Fruit fly (Drosophila melanogaster) whole organism, embryonic: ENCODE data around the gene Qsox2.

Experiments used
- Atf-2 ChIP-seq: fragments of 200-800 bp; sonication (Bioruptor generic); optimal IDR thresholded peaks from 2 replicates; lab custom pipeline; 2016; ENCODE audit warnings: missing biosample characterization, missing genetic modification characterization
- CG10565 ChIP-seq: fragments of 200-800 bp; sonication (Bioruptor generic); optimal IDR thresholded peaks from 3 replicates; lab custom pipeline; 2016; ENCODE audit warnings: missing biosample characterization, mild to moderate bottlenecking, missing genetic modification characterization
- CG12219 ChIP-seq: fragments of 200-800 bp; sonication (Bioruptor generic); optimal IDR thresholded peaks from 3 replicates; lab custom pipeline; 2018; ENCODE audit warnings: missing biosample characterization, mild to moderate bottlenecking, missing genetic modification characterization
- CG12942 ChIP-seq: fragments of 200-800 bp; sonication (Bioruptor generic); optimal IDR thresholded peaks from 3 replicates; lab custom pipeline; 2016; ENCODE audit warnings: missing biosample characterization, missing genetic modification characterization
- CG14014 ChIP-seq: fragments of 200-800 bp; sonication (Bioruptor generic); IDR thresholded peaks from 2 replicates; pipeline ENCODE4 v1.3.6; 2022; ENCODE audit warnings: missing biosample characterization, missing genetic modification characterization
- CG1602 ChIP-seq: fragments of 200-800 bp; sonication (Bioruptor generic); optimal IDR thresholded peaks from 3 replicates; lab custom pipeline; 2016; ENCODE audit warnings: missing biosample characterization, missing genetic modification characterization
- CG16779 ChIP-seq: fragments of 200-800 bp; sonication (Bioruptor generic); IDR thresholded peaks from 2 replicates; pipeline ENCODE4 v1.3.6; 2022; ENCODE audit warnings: missing biosample characterization, missing genetic modification characterization
- CG17328 ChIP-seq: fragments of 200-800 bp; sonication (Bioruptor generic); IDR thresholded peaks from 2 replicates; pipeline ENCODE4 v1.3.6; 2022; ENCODE audit warnings: missing biosample characterization, missing genetic modification characterization
- CG17802 ChIP-seq: fragments of 200-800 bp; sonication (Bioruptor generic); optimal IDR thresholded peaks from 2 replicates; lab custom pipeline; 2018; ENCODE audit warnings: missing biosample characterization, mild to moderate bottlenecking, missing genetic modification characterization, moderate library complexity
- CG17829 ChIP-seq: fragments of 200-800 bp; optimal IDR thresholded peaks from 2 replicates; lab custom pipeline; 2019; ENCODE audit warnings: missing biosample characterization, mild to moderate bottlenecking, missing genetic modification characterization, moderate library complexity
- CG18011 ChIP-seq: fragments of 200-800 bp; sonication (Bioruptor generic); optimal IDR thresholded peaks from 2 replicates; lab custom pipeline; 2017; ENCODE audit warnings: missing biosample characterization, missing genetic modification characterization, mild to moderate bottlenecking, moderate library complexity, missing genotype
- CG1832 ChIP-seq: fragments of 200-800 bp; sonication (Bioruptor generic); optimal IDR thresholded peaks from 2 replicates; lab custom pipeline; 2017; ENCODE audit warnings: missing biosample characterization, mild to moderate bottlenecking, missing genetic modification characterization, inconsistent platforms
- CG2116 ChIP-seq: fragments of 200-800 bp; sonication (Bioruptor generic); optimal IDR thresholded peaks from 3 replicates; lab custom pipeline; 2018; ENCODE audit warnings: missing biosample characterization, mild to moderate bottlenecking, missing genetic modification characterization
- CG30403 ChIP-seq: fragments of 200-800 bp; sonication (Bioruptor generic); optimal IDR thresholded peaks from 3 replicates; lab custom pipeline; 2016; ENCODE audit warnings: missing biosample characterization, missing genetic modification characterization
- CG32767 ChIP-seq: fragments of 200-800 bp; sonication (Bioruptor generic); IDR thresholded peaks from 2 replicates; pipeline ENCODE4 v1.3.6; 2022; ENCODE audit warnings: missing biosample characterization, missing genetic modification characterization
- CG33557 ChIP-seq: fragments of 200-800 bp; sonication (Bioruptor generic); optimal IDR thresholded peaks from 2 replicates; lab custom pipeline; 2019; ENCODE audit warnings: missing biosample characterization, mild to moderate bottlenecking, missing genetic modification characterization, moderate library complexity
- CG3995 ChIP-seq: fragments of 200-800 bp; sonication (Bioruptor generic); optimal IDR thresholded peaks from 3 replicates; lab custom pipeline; 2016; ENCODE audit warnings: missing biosample characterization, missing genetic modification characterization
- CG4617 ChIP-seq: fragments of 200-800 bp; sonication (Bioruptor generic); optimal IDR thresholded peaks from 3 replicates; lab custom pipeline; 2016; ENCODE audit warnings: missing biosample characterization, missing genetic modification characterization, borderline replicate concordance
- CG6654 ChIP-seq: fragments of 200-800 bp; sonication (Bioruptor generic); optimal IDR thresholded peaks from 2 replicates; lab custom pipeline; 2017; ENCODE audit warnings: missing biosample characterization, mild to moderate bottlenecking, missing genetic modification characterization
- CG7963 ChIP-seq: fragments of 200-800 bp; sonication (Bioruptor generic); IDR thresholded peaks from 3 replicates; pipeline ENCODE4 v1.3.6; 2022; ENCODE audit warnings: missing biosample characterization, missing genetic modification characterization; ENCODE audit not compliant: partially characterized antibody
- CG9437 ChIP-seq: fragments of 200-800 bp; sonication (Bioruptor generic); optimal IDR thresholded peaks from 2 replicates; lab custom pipeline; 2018; ENCODE audit warnings: missing biosample characterization, mild to moderate bottlenecking, missing genetic modification characterization
- CTCF ChIP-seq: fragments of 200-800 bp; sonication (Bioruptor generic); optimal IDR thresholded peaks from 2 replicates; lab custom pipeline; 2017; ENCODE audit warnings: missing biosample characterization, mild to moderate bottlenecking, missing genetic modification characterization, moderate library complexity
- Dfd ChIP-seq, 2 experiments: fragments of >200 bp; optimal IDR thresholded peaks; 2 replicates each; lab custom pipeline; 2017; ENCODE audit warnings: missing biosample characterization in 2 of 2, missing genetic modification characterization in 2 of 2
- Dip2 ChIP-seq: fragments of 200-800 bp; sonication (Bioruptor generic); IDR thresholded peaks from 2 replicates; pipeline ENCODE4 v1.3.6; 2022; ENCODE audit warnings: missing biosample characterization, missing genetic modification characterization
- Lpt ChIP-seq: fragments of >200 bp; optimal IDR thresholded peaks from 2 replicates; lab custom pipeline; 2018; ENCODE audit warnings: missing biosample characterization, missing genetic modification characterization
- MBD-R2 ChIP-seq: fragments of 200-800 bp; sonication (Bioruptor generic); IDR thresholded peaks from 2 replicates; pipeline ENCODE4 v1.3.6; 2022; ENCODE audit warnings: missing biosample characterization, missing genetic modification characterization
- Nf-YC ChIP-seq: fragments of 200-800 bp; optimal IDR thresholded peaks from 3 replicates; lab custom pipeline; 2019; ENCODE audit warnings: missing biosample characterization, mild to moderate bottlenecking, missing genetic modification characterization, moderate library complexity
- NfI ChIP-seq: fragments of 200-800 bp; sonication (Bioruptor generic); optimal IDR thresholded peaks from 3 replicates; lab custom pipeline; 2018; ENCODE audit warnings: missing biosample characterization, mild to moderate bottlenecking, missing genetic modification characterization, moderate library complexity
- Oaz ChIP-seq: fragments of 200-800 bp; sonication (Bioruptor generic); IDR thresholded peaks from 2 replicates; pipeline ENCODE4 v1.3.6; 2022; ENCODE audit warnings: missing biosample characterization, missing genetic modification characterization
- Scr ChIP-seq: fragments of 200-800 bp; sonication (Bioruptor generic); IDR thresholded peaks from 2 replicates; pipeline ENCODE4 v1.3.6; 2022; ENCODE audit warnings: missing biosample characterization, missing genetic modification characterization; ENCODE audit not compliant: partially characterized antibody
- Sin3A ChIP-seq: fragments of >200 bp; optimal IDR thresholded peaks from 2 replicates; lab custom pipeline; 2018
- ase ChIP-seq: fragments of 200-800 bp; sonication (Bioruptor generic); IDR thresholded peaks from 3 replicates; pipeline ENCODE4 v1.3.6; 2022; ENCODE audit warnings: missing biosample characterization, missing genetic modification characterization
- ato ChIP-seq: fragments of 200-800 bp; sonication (Bioruptor generic); IDR thresholded peaks from 2 replicates; pipeline ENCODE4 v1.3.6; 2022; ENCODE audit warnings: missing biosample characterization, missing genetic modification characterization; ENCODE audit not compliant: partially characterized antibody
- az2 ChIP-seq: fragments of 200-800 bp; sonication (Bioruptor generic); optimal IDR thresholded peaks from 3 replicates; lab custom pipeline; 2016; ENCODE audit warnings: missing biosample characterization, missing genetic modification characterization
- cad ChIP-seq: fragments of >200 bp; optimal IDR thresholded peaks from 2 replicates; lab custom pipeline; 2017; ENCODE audit warnings: missing biosample characterization, missing genetic modification characterization
- cato ChIP-seq: fragments of 200-800 bp; sonication (Bioruptor generic); optimal IDR thresholded peaks from 2 replicates; lab custom pipeline; 2016; ENCODE audit warnings: missing biosample characterization, missing genetic modification characterization, borderline replicate concordance
- dpn ChIP-seq, 2 experiments: fragments of 200-800 bp; sonication (Bioruptor generic); optimal IDR thresholded peaks; 3 replicates each; lab custom pipeline; 2016; ENCODE audit warnings: missing biosample characterization in 2 of 2, missing genetic modification characterization in 2 of 2
- ewg ChIP-seq: fragments of 200-800 bp; sonication (Bioruptor generic); optimal IDR thresholded peaks from 3 replicates; lab custom pipeline; 2017; ENCODE audit warnings: mild to moderate bottlenecking, missing biosample characterization, missing genetic modification reagents, missing genetic modification characterization
- gfzf ChIP-seq: fragments of 200-800 bp; sonication (Bioruptor generic); optimal IDR thresholded peaks from 2 replicates; lab custom pipeline; 2016; ENCODE audit warnings: missing biosample characterization, mild to moderate bottlenecking, missing genetic modification characterization, moderate library complexity
- gt ChIP-seq: fragments of 200-800 bp; sonication (Bioruptor generic); IDR thresholded peaks from 2 replicates; pipeline ENCODE4 v1.3.6; 2022; ENCODE audit warnings: missing biosample characterization, missing genetic modification characterization
- h ChIP-seq: fragments of >200 bp; optimal IDR thresholded peaks from 2 replicates; lab custom pipeline; 2017
- hth ChIP-seq: fragments of >200 bp; optimal IDR thresholded peaks from 2 replicates; lab custom pipeline; 2017; ENCODE audit warnings: inconsistent platforms
- jumu ChIP-seq: fragments of 200-800 bp; sonication (Bioruptor generic); optimal IDR thresholded peaks from 3 replicates; lab custom pipeline; 2016; ENCODE audit warnings: missing biosample characterization, missing genetic modification characterization
- kay ChIP-seq: fragments of 200-800 bp; sonication (Bioruptor generic); optimal IDR thresholded peaks from 2 replicates; lab custom pipeline; 2016; ENCODE audit warnings: missing biosample characterization, missing genetic modification characterization
- lab ChIP-seq: fragments of 200-800 bp; sonication (Bioruptor generic); optimal IDR thresholded peaks from 3 replicates; lab custom pipeline; 2017; ENCODE audit warnings: missing biosample characterization, missing genetic modification characterization, mild to moderate bottlenecking, moderate library complexity, missing genetic modification reagents
- nau ChIP-seq: fragments of 200-800 bp; sonication (Bioruptor generic); optimal IDR thresholded peaks from 3 replicates; lab custom pipeline; 2017; ENCODE audit warnings: missing biosample characterization, mild to moderate bottlenecking, missing genetic modification characterization, missing genetic modification reagents
- pan ChIP-seq, 4 experiments: fragments of >200 bp in 3 of 4; fragments of 200-800 bp in 1 of 4; sonication (Bioruptor generic) in 1 of 4; optimal IDR thresholded peaks in 3 of 4; IDR thresholded peaks in 1 of 4; 2 replicates each; pipeline versions ENCODE4 v1.3.6 to Lab custom; 2017 to 2022; ENCODE audit warnings: missing biosample characterization in 2 of 4, missing genetic modification characterization in 2 of 4, mixed read lengths in 1 of 4
- peb ChIP-seq: fragments of 200-800 bp; sonication (Bioruptor generic); IDR thresholded peaks from 2 replicates; pipeline ENCODE4 v1.3.6; 2022; ENCODE audit warnings: missing biosample characterization, missing genetic modification characterization
- pnt ChIP-seq: fragments of 200-800 bp; sonication (Bioruptor generic); optimal IDR thresholded peaks from 3 replicates; lab custom pipeline; 2016; ENCODE audit warnings: missing biosample characterization, missing genetic modification characterization
- repo ChIP-seq: fragments of 200-800 bp; sonication (Bioruptor generic); optimal IDR thresholded peaks from 2 replicates; lab custom pipeline; 2016; ENCODE audit warnings: missing biosample characterization, missing genetic modification characterization
- scrt ChIP-seq: fragments of 200-800 bp; sonication (Bioruptor generic); optimal IDR thresholded peaks from 2 replicates; lab custom pipeline; 2018; ENCODE audit warnings: missing biosample characterization, mild to moderate bottlenecking, missing genetic modification characterization, moderate library complexity
- sd ChIP-seq: fragments of 200-800 bp; sonication (Bioruptor generic); optimal IDR thresholded peaks from 3 replicates; lab custom pipeline; 2018; ENCODE audit warnings: missing biosample characterization, mild to moderate bottlenecking, missing genetic modification characterization, moderate library complexity
- sqz ChIP-seq: fragments of 200-800 bp; sonication (Bioruptor generic); optimal IDR thresholded peaks from 3 replicates; lab custom pipeline; 2018; ENCODE audit warnings: missing biosample characterization, mild to moderate bottlenecking, missing genetic modification characterization

Qsox2 gene

dm6 chr3R:21887588-21888007, 25.9 kb upstream of the Qsox2 start (continued):
- TF ChIP-seq CG32767 (GFP tag; lab: Robert Waterston, UW) (no peak), pnt (peak; percentile 35), cato (GFP tag; lab: Kevin White, UChicago) (no peak), Nf-YC (tag; lab: Kevin White, UChicago) (no peak), MBD-R2 (no peak), Lpt (GFP tag; lab: Kevin White, UChicago) (no peak), Dfd (GFP tag; optimal IDR thresholded peaks at IDR 0.05; lab: Kevin White, UChicago) (no peak), lab (GFP tag; lab: Kevin White, UChicago) (no peak), CG1832 (GFP tag; lab: Kevin White, UChicago) (no peak), CG9437 (GFP tag; lab: Kevin White, UChicago) (no peak), CTCF (no peak), CG17829 (tag; lab: Kevin White, UChicago) (peak; percentile 49), sqz (GFP tag; lab: Kevin White, UChicago) (no peak), CG1602 (GFP tag; lab: Kevin White, UChicago) (no peak), CG3995 (GFP tag; lab: Kevin White, UChicago) (no peak), CG2116 (GFP tag; lab: Kevin White, UChicago) (no peak), CG7963 (GFP tag; lab: Robert Waterston, UW) (no peak), CG6654 (peak; percentile 9), CG16779 (no peak), gfzf (GFP tag; lab: Kevin White, UChicago) (no peak), Dip2 (GFP tag; lab: Robert Waterston, UW) (no peak), NfI (GFP tag; lab: Kevin White, UChicago) (no peak), CG4617 (GFP tag; lab: Kevin White, UChicago) (no peak), ato (no peak), ewg (GFP tag; lab: Kevin White, UChicago) (no peak), scrt (no peak), CG12219 (GFP tag; lab: Kevin White, UChicago) (no peak), h (lab: Kevin White, UChicago) (no peak), peb (GFP tag; lab: Robert Waterston, UW) (no peak), CG33557 (GFP tag; lab: Kevin White, UChicago) (peak; percentile 13), hth (lab: Kevin White, UChicago) (no peak), CG17802 (tag; lab: Kevin White, UChicago) (no peak), cad (no peak), Scr (no peak), CG30403 (peak; percentile 60), nau (GFP tag; lab: Kevin White, UChicago) (no peak), Oaz (GFP tag; lab: Robert Waterston, UW) (no peak), gt (GFP tag; lab: Robert Waterston, UW) (no peak), jumu (GFP tag; lab: Kevin White, UChicago) (no peak), repo (GFP tag; lab: Kevin White, UChicago) (no peak), Sin3A (lab: Kevin White, UChicago) (no peak), pan (optimal IDR thresholded peaks at IDR 0.05; lab: Kevin White, UChicago) (no peak), pan (GFP tag; optimal IDR thresholded peaks at IDR 0.05 in 1 of 2, IDR thresholded peaks at IDR 0.05 in 1 of 2) (peak in 1 of 2 experiments; percentile 61), CG12942 (GFP tag; lab: Kevin White, UChicago) (no peak), kay (GFP tag; lab: Kevin White, UChicago) (peak; percentile 35), CG17328 (GFP tag; lab: Robert Waterston, UW) (peak; percentile 41; the same call in 1 of the 2 replicates), sd (tag; lab: Kevin White, UChicago) (no peak), Atf-2 (GFP tag; lab: Kevin White, UChicago) (no peak), CG10565 (GFP tag; lab: Kevin White, UChicago) (no peak), az2 (GFP tag; lab: Kevin White, UChicago) (peak; percentile 12), CG18011 (GFP tag; lab: Kevin White, UChicago) (no peak), CG14014 (no peak), dpn (GFP tag; optimal IDR thresholded peaks at IDR 0.05; lab: Kevin White, UChicago) (no peak), ase (GFP tag; lab: Robert Waterston, UW) (peak; percentile 59; the same call in 1 of the 3 replicates)
